Fruit fly (Drosophila melanogaster) whole organism, embryonic: Measurements from ENCODE around the gene scrt.

Source experiments
- Abd-B ChIP-seq: fragments of 200-800 bp; sonication (Bioruptor generic); optimal IDR thresholded peaks from 2 replicates; lab custom pipeline; 2018; ENCODE audit warnings: missing biosample characterization, mild to moderate bottlenecking, missing genetic modification characterization, moderate library complexity
- Asciz ChIP-seq: fragments of 200-800 bp; sonication (Bioruptor generic); optimal IDR thresholded peaks from 2 replicates; lab custom pipeline; 2017; ENCODE audit warnings: missing biosample characterization, mild to moderate bottlenecking, missing genetic modification characterization, missing genetic modification reagents
- Blimp-1 ChIP-seq: fragments of 200-800 bp; sonication (Bioruptor generic); optimal IDR thresholded peaks from 3 replicates; lab custom pipeline; 2018; ENCODE audit warnings: missing biosample characterization, missing genetic modification characterization, mild to moderate bottlenecking, moderate library complexity, missing genetic modification reagents
- CG10267 ChIP-seq: fragments of 200-800 bp; sonication (Bioruptor generic); optimal IDR thresholded peaks from 2 replicates; lab custom pipeline; 2018; ENCODE audit warnings: missing biosample characterization, mild to moderate bottlenecking, missing genetic modification characterization, moderate library complexity
- CG10431 ChIP-seq: fragments of 200-800 bp; sonication (Bioruptor generic); optimal IDR thresholded peaks from 3 replicates; lab custom pipeline; 2018; ENCODE audit warnings: missing biosample characterization, mild to moderate bottlenecking, missing genetic modification characterization
- CG11247 ChIP-seq: fragments of 200-800 bp; sonication (Bioruptor generic); IDR thresholded peaks from 2 replicates; pipeline ENCODE4 v1.3.6; 2022; ENCODE audit warnings: missing biosample characterization, missing genetic modification characterization
- CG12391 ChIP-seq: fragments of 200-800 bp; sonication (Bioruptor generic); optimal IDR thresholded peaks from 3 replicates; lab custom pipeline; 2018; ENCODE audit warnings: missing biosample characterization, mild to moderate bottlenecking, missing genetic modification characterization, moderate library complexity
- CG13123 ChIP-seq: fragments of 200-800 bp; sonication (Bioruptor generic); optimal IDR thresholded peaks from 2 replicates; lab custom pipeline; 2016; ENCODE audit warnings: missing biosample characterization, missing genetic modification characterization
- CG13287 ChIP-seq: fragments of 200-800 bp; sonication (Bioruptor generic); IDR thresholded peaks from 2 replicates; pipeline ENCODE4 v1.3.6; 2022; ENCODE audit warnings: missing biosample characterization, missing genetic modification characterization; ENCODE audit not compliant: partially characterized antibody
- CG14014 ChIP-seq: fragments of 200-800 bp; sonication (Bioruptor generic); IDR thresholded peaks from 2 replicates; pipeline ENCODE4 v1.3.6; 2022; ENCODE audit warnings: missing biosample characterization, missing genetic modification characterization
- CG17912 ChIP-seq: fragments of 200-800 bp; sonication (Bioruptor generic); optimal IDR thresholded peaks from 2 replicates; lab custom pipeline; 2018; ENCODE audit warnings: missing biosample characterization, mild to moderate bottlenecking, missing genetic modification characterization
- CG2199 ChIP-seq: fragments of 200-800 bp; sonication (Bioruptor generic); IDR thresholded peaks from 3 replicates; pipeline ENCODE4 v1.3.6; 2022; ENCODE audit warnings: missing biosample characterization, missing genetic modification characterization
- CG2712 ChIP-seq: fragments of 200-800 bp; optimal IDR thresholded peaks from 3 replicates; lab custom pipeline; 2019; ENCODE audit warnings: missing biosample characterization, mild to moderate bottlenecking, missing genetic modification characterization, moderate library complexity
- CG3065 ChIP-seq: fragments of 200-800 bp; sonication (Bioruptor generic); optimal IDR thresholded peaks from 2 replicates; lab custom pipeline; 2016; ENCODE audit warnings: missing biosample characterization, missing genetic modification characterization
- CG3281 ChIP-seq: fragments of 200-800 bp; sonication (Bioruptor generic); optimal IDR thresholded peaks from 3 replicates; lab custom pipeline; 2017; ENCODE audit warnings: missing biosample characterization, mild to moderate bottlenecking, missing genetic modification characterization
- CG5245 ChIP-seq: fragments of 200-800 bp; sonication (Bioruptor generic); optimal IDR thresholded peaks from 3 replicates; lab custom pipeline; 2016; ENCODE audit warnings: missing biosample characterization, missing genetic modification characterization
- CG8089 ChIP-seq: fragments of 200-800 bp; sonication (Bioruptor generic); optimal IDR thresholded peaks from 3 replicates; lab custom pipeline; 2016; ENCODE audit warnings: missing biosample characterization, missing genetic modification characterization
- D ChIP-seq, 2 experiments: fragments of 200-800 bp in 1 of 2; fragments of >200 bp in 1 of 2; sonication (Bioruptor generic) in 1 of 2; optimal IDR thresholded peaks; 2 replicates in 1 of 2; 3 replicates in 1 of 2; lab custom pipeline; 2017; ENCODE audit warnings: mild to moderate bottlenecking in 1 of 2, missing biosample characterization in 1 of 2, missing genetic modification characterization in 1 of 2, missing genetic modification reagents in 1 of 2
- Dip2 ChIP-seq: fragments of 200-800 bp; sonication (Bioruptor generic); IDR thresholded peaks from 2 replicates; pipeline ENCODE4 v1.3.6; 2022; ENCODE audit warnings: missing biosample characterization, missing genetic modification characterization
- Dip3 ChIP-seq: fragments of 200-800 bp; sonication (Bioruptor generic); optimal IDR thresholded peaks from 3 replicates; lab custom pipeline; 2016; ENCODE audit warnings: missing biosample characterization, missing genetic modification characterization
- Dll ChIP-seq: fragments of 200-800 bp; sonication (Bioruptor generic); IDR thresholded peaks from 4 replicates; pipeline ENCODE4 v1.3.6; 2022; ENCODE audit warnings: missing biosample characterization, missing genetic modification characterization; ENCODE audit not compliant: partially characterized antibody
- Drgx ChIP-seq: fragments of 200-800 bp; sonication (Bioruptor generic); IDR thresholded peaks from 2 replicates; pipeline ENCODE4 v1.3.6; 2022; ENCODE audit warnings: missing biosample characterization, missing genetic modification characterization
- HLHmδ ChIP-seq: fragments of 200-800 bp; sonication (Bioruptor generic); optimal IDR thresholded peaks from 2 replicates; lab custom pipeline; 2018; ENCODE audit warnings: missing biosample characterization, mild to moderate bottlenecking, missing genetic modification characterization, moderate library complexity
- Hr78 ChIP-seq, 2 experiments: fragments of 200-800 bp in 1 of 2; fragments of >200 bp in 1 of 2; sonication (Bioruptor generic) in 1 of 2; optimal IDR thresholded peaks; 2 replicates each; lab custom pipeline; 2017 to 2019; ENCODE audit warnings: missing biosample characterization in 2 of 2, missing genetic modification characterization in 2 of 2, mild to moderate bottlenecking in 1 of 2, moderate library complexity in 1 of 2
- Jarid2 ChIP-seq: fragments of 200-800 bp; sonication (Bioruptor generic); optimal IDR thresholded peaks from 3 replicates; lab custom pipeline; 2017; ENCODE audit warnings: mild to moderate bottlenecking, missing biosample characterization, missing genetic modification reagents, missing genetic modification characterization
- NC2β ChIP-seq: fragments of 200-800 bp; sonication (Bioruptor generic); optimal IDR thresholded peaks from 2 replicates; lab custom pipeline; 2016; ENCODE audit warnings: missing biosample characterization, missing genetic modification characterization
- Nf-YA ChIP-seq: fragments of 200-800 bp; sonication (Bioruptor generic); IDR thresholded peaks from 2 replicates; pipeline ENCODE4 v1.3.6; 2022; ENCODE audit warnings: missing biosample characterization, missing genetic modification characterization
- abd-A ChIP-seq: fragments of 200-800 bp; sonication (Bioruptor generic); optimal IDR thresholded peaks from 3 replicates; lab custom pipeline; 2019; ENCODE audit warnings: missing biosample characterization, mild to moderate bottlenecking, missing genetic modification characterization, moderate library complexity
- aop ChIP-seq: fragments of 200-800 bp; sonication (Bioruptor generic); IDR thresholded peaks from 2 replicates; pipeline ENCODE4 v1.3.6; 2022; ENCODE audit warnings: missing biosample characterization, missing genetic modification characterization
- bowl ChIP-seq: fragments of 200-800 bp; sonication (Bioruptor generic); IDR thresholded peaks from 2 replicates; pipeline ENCODE4 v1.3.6; 2022; ENCODE audit warnings: missing biosample characterization, missing genetic modification characterization
- chm ChIP-seq: fragments of 200-800 bp; sonication (Bioruptor generic); IDR thresholded peaks from 2 replicates; pipeline ENCODE4 v1.3.6; 2022; ENCODE audit warnings: missing biosample characterization, missing genetic modification characterization
- crc ChIP-seq: fragments of 200-800 bp; sonication (Bioruptor generic); optimal IDR thresholded peaks from 2 replicates; lab custom pipeline; 2016; ENCODE audit warnings: missing biosample characterization, missing genetic modification characterization
- croc ChIP-seq: fragments of 200-800 bp; sonication (Bioruptor generic); conservative IDR thresholded peaks from 3 replicates; pipeline ENCODE4 v1.3.6; 2022; ENCODE audit warnings: missing biosample characterization, missing genetic modification characterization
- fd96Cb ChIP-seq: fragments of 200-800 bp; sonication (Bioruptor generic); optimal IDR thresholded peaks from 2 replicates; lab custom pipeline; 2018; ENCODE audit warnings: missing biosample characterization, mild to moderate bottlenecking, missing genetic modification characterization, moderate library complexity
- ftz-f1 ChIP-seq: fragments of 200-800 bp; sonication (Bioruptor generic); optimal IDR thresholded peaks from 2 replicates; lab custom pipeline; 2016; ENCODE audit warnings: missing biosample characterization, missing genetic modification characterization
- grau ChIP-seq: fragments of 200-800 bp; optimal IDR thresholded peaks from 3 replicates; lab custom pipeline; 2019; ENCODE audit warnings: missing biosample characterization, mild to moderate bottlenecking, missing genetic modification characterization, moderate library complexity
- h ChIP-seq: fragments of >200 bp; optimal IDR thresholded peaks from 2 replicates; lab custom pipeline; 2017
- kni ChIP-seq: fragments of 200-800 bp; sonication (Bioruptor generic); optimal IDR thresholded peaks from 3 replicates; lab custom pipeline; 2017; ENCODE audit warnings: mild to moderate bottlenecking, missing biosample characterization, missing genetic modification reagents, missing genetic modification characterization
- otp ChIP-seq: fragments of 200-800 bp; sonication (Bioruptor generic); IDR thresholded peaks from 3 replicates; pipeline ENCODE4, ENCODE4 v1.3.6; 2022; ENCODE audit warnings: missing biosample characterization, missing genetic modification characterization
- pho ChIP-seq: fragments of 200-800 bp; sonication (Bioruptor generic); optimal IDR thresholded peaks from 2 replicates; lab custom pipeline; 2016; ENCODE audit warnings: missing biosample characterization, missing genetic modification characterization
- phol ChIP-seq: fragments of 200-800 bp; sonication (Bioruptor generic); optimal IDR thresholded peaks from 3 replicates; lab custom pipeline; 2018; ENCODE audit warnings: missing biosample characterization, mild to moderate bottlenecking, missing genetic modification characterization, moderate library complexity
- row ChIP-seq: fragments of 200-800 bp; sonication (Bioruptor generic); IDR thresholded peaks from 3 replicates; pipeline ENCODE4 v1.3.6; 2022; ENCODE audit warnings: missing biosample characterization, missing genetic modification characterization
- schlank ChIP-seq: fragments of 200-800 bp; sonication (Bioruptor generic); optimal IDR thresholded peaks from 2 replicates; lab custom pipeline; 2018; ENCODE audit warnings: missing biosample characterization, mild to moderate bottlenecking, missing genetic modification characterization
- so ChIP-seq: fragments of 200-800 bp; sonication (Bioruptor generic); IDR thresholded peaks from 3 replicates; pipeline ENCODE4 v1.3.6; 2022; ENCODE audit warnings: missing biosample characterization, missing genetic modification characterization
- sr ChIP-seq: fragments of 200-800 bp; sonication (Bioruptor generic); IDR thresholded peaks from 3 replicates; pipeline ENCODE4 v1.3.6; 2022; ENCODE audit warnings: missing biosample characterization, missing genetic modification characterization
- tll ChIP-seq, 2 experiments: fragments of 200-800 bp in 1 of 2; fragments of >200 bp in 1 of 2; sonication (Bioruptor generic) in 1 of 2; optimal IDR thresholded peaks; 2 replicates each; lab custom pipeline; 2017 to 2019; ENCODE audit warnings: missing biosample characterization in 2 of 2, missing genetic modification characterization in 2 of 2, mild to moderate bottlenecking in 1 of 2, moderate library complexity in 1 of 2
- trem ChIP-seq: fragments of 200-800 bp; optimal IDR thresholded peaks from 3 replicates; lab custom pipeline; 2019; ENCODE audit warnings: missing biosample characterization, mild to moderate bottlenecking, missing genetic modification characterization, moderate library complexity
- vvl ChIP-seq: fragments of 200-800 bp; sonication (Bioruptor generic); IDR thresholded peaks from 2 replicates; pipeline ENCODE4 v1.3.6; 2022; ENCODE audit warnings: missing biosample characterization, missing genetic modification characterization
- wor ChIP-seq: fragments of 200-800 bp; sonication (Bioruptor generic); IDR thresholded peaks from 2 replicates; pipeline ENCODE4 v1.3.6; 2022; ENCODE audit warnings: missing biosample characterization, missing genetic modification characterization

scrt gene

DNA sequence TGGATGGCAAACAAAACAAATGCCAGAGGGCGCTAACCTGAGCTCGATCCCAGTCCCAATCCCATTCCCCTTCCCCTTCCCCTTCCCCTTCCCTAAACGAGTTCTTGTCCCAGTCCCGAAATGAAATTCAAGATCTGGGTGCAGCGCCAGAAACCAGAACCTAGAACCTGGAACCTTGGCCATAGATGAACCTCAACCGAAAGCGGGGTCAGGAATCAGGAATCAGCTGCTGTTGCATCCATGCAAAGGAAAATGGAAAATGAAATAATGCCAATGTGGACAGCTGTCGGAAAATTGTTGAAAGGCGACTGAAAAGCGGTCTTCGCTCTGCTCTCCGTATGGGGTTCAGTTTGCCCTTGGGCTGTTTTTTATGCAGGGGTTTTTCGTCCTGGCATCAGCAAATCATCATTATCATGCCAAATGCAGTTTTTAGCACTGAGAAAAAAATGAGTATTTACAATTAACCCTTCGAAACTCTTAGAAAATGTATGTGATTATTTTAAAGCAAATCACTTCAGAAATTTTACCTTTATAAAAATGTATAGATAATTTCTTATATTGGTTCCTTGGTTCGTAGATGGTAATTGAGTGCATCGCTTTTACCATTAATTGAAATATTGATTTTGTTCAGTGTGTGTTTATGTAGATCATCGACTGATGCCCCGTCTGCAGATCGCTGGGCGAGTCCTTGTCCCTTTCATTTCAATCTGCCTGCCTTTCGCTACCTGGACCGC, 5.9 kb upstream of the scrt start (continued):
- TF ChIP-seq CG17912 (GFP tag; lab: Kevin White, UChicago): no peak
- no peak for TF ChIP-seq Dip3 (GFP tag; lab: Kevin White, UChicago)
- no peak for TF ChIP-seq Dll (GFP tag; lab: Robert Waterston, UW)
- peak; percentile 64 for TF ChIP-seq CG12391 (tag; lab: Kevin White, UChicago)
- TF ChIP-seq Blimp-1 (GFP tag; lab: Kevin White, UChicago): peak; percentile 40
- no peak for TF ChIP-seq Jarid2
- peak; percentile 78 for TF ChIP-seq CG2712 (tag; lab: Kevin White, UChicago)
- TF ChIP-seq Dip2 (GFP tag; lab: Robert Waterston, UW): no peak
- peak; percentile 38 for TF ChIP-seq NC2β (GFP tag; lab: Kevin White, UChicago)
- TF ChIP-seq CG13123 (GFP tag; lab: Kevin White, UChicago): no peak
- peak; percentile 58 for TF ChIP-seq trem (tag; lab: Kevin White, UChicago)
- TF ChIP-seq CG8089 (GFP tag; lab: Kevin White, UChicago): no peak
- TF ChIP-seq CG5245: peak; percentile 5
- TF ChIP-seq D (optimal IDR thresholded peaks at IDR 0.05; lab: Kevin White, UChicago): no peak
- peak; percentile 14 for TF ChIP-seq D (GFP tag; optimal IDR thresholded peaks at IDR 0.05; lab: Kevin White, UChicago)
- no peak for TF ChIP-seq Drgx (GFP tag; lab: Robert Waterston, UW)
- no peak for TF ChIP-seq chm (GFP tag; lab: Robert Waterston, UW)
- TF ChIP-seq abd-A (tag; lab: Kevin White, UChicago): no peak
- no peak for TF ChIP-seq schlank (tag; lab: Kevin White, UChicago)
- TF ChIP-seq so (GFP tag; lab: Robert Waterston, UW): no peak
- 0 out of 3 replicates have a peak, but pooled peaks have one; percentile 17 for TF ChIP-seq croc (GFP tag; lab: Robert Waterston, UW)
- TF ChIP-seq CG3281 (GFP tag; lab: Kevin White, UChicago): no peak
- TF ChIP-seq phol (tag; lab: Kevin White, UChicago): peak; percentile 60
- TF ChIP-seq crc: no peak
- TF ChIP-seq aop: no peak
- TF ChIP-seq h: no peak
- TF ChIP-seq CG13287 (GFP tag; lab: Robert Waterston, UW): no peak
- TF ChIP-seq kni (GFP tag; lab: Kevin White, UChicago): peak; percentile 9
- TF ChIP-seq tll (GFP tag; optimal IDR thresholded peaks at IDR 0.05; lab: Kevin White, UChicago): peak in 1 of 2 experiments; percentile 54
- TF ChIP-seq row: peak; percentile 54
- peak; percentile 36 for TF ChIP-seq fd96Cb
- peak; percentile 64 for TF ChIP-seq CG10267
- no peak for TF ChIP-seq Asciz
- no peak for TF ChIP-seq Abd-B (GFP tag; lab: Kevin White, UChicago)
- TF ChIP-seq grau (tag; lab: Kevin White, UChicago): peak; percentile 38
- TF ChIP-seq, all 482 proteins: peak for 77

- TF ChIP-seq CG10431: no peak
- no peak for TF ChIP-seq HLHmδ (GFP tag; lab: Kevin White, UChicago)
- peak; percentile 33; the same call in 1 of the 2 replicates for TF ChIP-seq wor (GFP tag; lab: Robert Waterston, UW)
- TF ChIP-seq Nf-YA (GFP tag; lab: Robert Waterston, UW): no peak
- no peak for TF ChIP-seq Hr78 (GFP tag; optimal IDR thresholded peaks at IDR 0.05; lab: Kevin White, UChicago)
- TF ChIP-seq otp: no peak
- no peak for TF ChIP-seq ftz-f1 (GFP tag; lab: Kevin White, UChicago)
- no peak for TF ChIP-seq CG3065 (GFP tag; lab: Kevin White, UChicago)
- no peak for TF ChIP-seq pho
- TF ChIP-seq vvl (GFP tag; lab: Robert Waterston, UW): no peak
- TF ChIP-seq CG2199 (GFP tag; lab: Robert Waterston, UW): no peak
- no peak for TF ChIP-seq sr (GFP tag; lab: Robert Waterston, UW)
- no peak for TF ChIP-seq CG14014 (GFP tag; lab: Robert Waterston, UW)
- no peak for TF ChIP-seq CG5245
- TF ChIP-seq CG11247 (GFP tag; lab: Robert Waterston, UW): no peak
- TF ChIP-seq bowl (GFP tag; lab: Robert Waterston, UW): no peak
Measured at dm6 chr3L:3978762-3979516, 4.8 kb upstream of the scrt start.
